Worm (Caenorhabditis elegans) whole organism, L2 larva: ENCODE data around the gene cyp-34A6.

Source experiments
- C34F6.9 ChIP-seq: fragments of 150-350 bp; optimal IDR thresholded peaks from 2 replicates; lab custom pipeline; 2014; ENCODE audit warnings: missing biosample characterization, missing genetic modification characterization
- F13H6.1 ChIP-seq: sonication (generic microtip); optimal IDR thresholded peaks from 2 replicates; lab custom pipeline; 2016; ENCODE audit warnings: missing genetic modification characterization, missing compliant biosample characterization
- R02D3.7 ChIP-seq: fragments of 150-350 bp; optimal IDR thresholded peaks from 2 replicates; lab custom pipeline; 2014; ENCODE audit warnings: missing biosample characterization, missing genetic modification characterization
- Y55F3AM.14 ChIP-seq: fragments of 200-800 bp; sonication (Bioruptor generic); optimal IDR thresholded peaks from 2 replicates; lab custom pipeline; 2018; ENCODE audit warnings: mild to moderate bottlenecking, missing genetic modification characterization, missing compliant biosample characterization
- ZK546.5 ChIP-seq: sonication (generic microtip); optimal IDR thresholded peaks from 2 replicates; lab custom pipeline; 2017; ENCODE audit warnings: missing biosample characterization, missing genetic modification characterization
- alr-1 ChIP-seq: fragments of 150-350 bp; optimal IDR thresholded peaks from 2 replicates; lab custom pipeline; 2014; ENCODE audit warnings: missing biosample characterization, missing genetic modification characterization
- aly-2 ChIP-seq: fragments of 150-350 bp; optimal IDR thresholded peaks from 2 replicates; lab custom pipeline; 2014; ENCODE audit warnings: missing biosample characterization, missing genetic modification characterization
- ama-1 ChIP-seq: fragments of 150-350 bp; optimal IDR thresholded peaks from 2 replicates; lab custom pipeline; 2018; ENCODE audit warnings: inconsistent platforms
- blmp-1 ChIP-seq: sonication (generic microtip); optimal IDR thresholded peaks from 2 replicates; lab custom pipeline; 2017; ENCODE audit warnings: missing genetic modification characterization, mild to moderate bottlenecking, missing compliant biosample characterization, antibody characterized with exemption, moderate library complexity; ENCODE audit not compliant: insufficient read depth
- ceh-16 ChIP-seq: fragments of 150-350 bp; optimal IDR thresholded peaks from 2 replicates; lab custom pipeline; 2014; ENCODE audit warnings: missing biosample characterization, missing genetic modification characterization
- ceh-82 ChIP-seq: fragments of 150-350 bp; optimal IDR thresholded peaks from 2 replicates; lab custom pipeline; 2014; ENCODE audit warnings: missing biosample characterization, missing genetic modification characterization
- dmd-4 ChIP-seq: sonication (generic microtip); optimal IDR thresholded peaks from 2 replicates; lab custom pipeline; 2017; ENCODE audit warnings: missing biosample characterization, missing genetic modification characterization
- egl-27 ChIP-seq: sonication (generic microtip); optimal IDR thresholded peaks from 3 replicates; lab custom pipeline; 2017; ENCODE audit warnings: missing biosample characterization, missing genetic modification reagents, missing genetic modification characterization
- elt-3 ChIP-seq: sonication (generic microtip); optimal IDR thresholded peaks from 2 replicates; lab custom pipeline; 2017; ENCODE audit warnings: missing biosample characterization, missing genetic modification characterization
- fos-1 ChIP-seq: fragments of 150-350 bp; optimal IDR thresholded peaks from 2 replicates; lab custom pipeline; 2014; ENCODE audit warnings: missing biosample characterization, missing genetic modification characterization
- gmeb-1 ChIP-seq: fragments of 150-350 bp; optimal IDR thresholded peaks from 2 replicates; lab custom pipeline; 2014; ENCODE audit warnings: missing biosample characterization, missing genetic modification characterization
- lin-11 ChIP-seq: fragments of 150-350 bp; sonication (generic microtip); optimal IDR thresholded peaks from 2 replicates; lab custom pipeline; 2014; ENCODE audit warnings: missing biosample characterization, missing genetic modification characterization, inconsistent platforms, mixed read lengths
- lin-13 ChIP-seq: fragments of 150-350 bp; optimal IDR thresholded peaks from 2 replicates; lab custom pipeline; 2014; ENCODE audit warnings: missing biosample characterization, missing genetic modification reagents, missing genetic modification characterization
- lin-39 ChIP-seq: fragments of 150-350 bp; optimal IDR thresholded peaks from 2 replicates; lab custom pipeline; 2014; ENCODE audit warnings: missing biosample characterization, missing genetic modification reagents, missing genetic modification characterization
- lsy-2 ChIP-seq, 2 experiments: fragments of 150-350 bp in 1 of 2; sonication (generic microtip) in 1 of 2; optimal IDR thresholded peaks; 2 replicates each; lab custom pipeline; 2014 to 2017; ENCODE audit warnings: missing biosample characterization in 2 of 2, missing genetic modification characterization in 2 of 2
- mab-5 ChIP-seq: fragments of 150-350 bp; optimal IDR thresholded peaks from 2 replicates; lab custom pipeline; 2014; ENCODE audit warnings: missing biosample characterization, missing genetic modification characterization
- mbf-1 ChIP-seq: sonication (generic microtip); optimal IDR thresholded peaks from 2 replicates; lab custom pipeline; 2017; ENCODE audit warnings: missing biosample characterization, missing genetic modification characterization
- mdl-1 ChIP-seq, 2 experiments: fragments of 150-350 bp in 1 of 2; sonication (generic microtip) in 1 of 2; optimal IDR thresholded peaks; 2 replicates each; lab custom pipeline; 2017; ENCODE audit warnings: missing biosample characterization in 2 of 2, missing genetic modification characterization in 2 of 2
- nhr-12 ChIP-seq: fragments of 150-350 bp; optimal IDR thresholded peaks from 2 replicates; lab custom pipeline; 2014; ENCODE audit warnings: missing biosample characterization, missing genetic modification characterization
- nhr-129 ChIP-seq: fragments of 150-350 bp; optimal IDR thresholded peaks from 2 replicates; lab custom pipeline; 2014; ENCODE audit warnings: missing biosample characterization, missing genetic modification characterization
- nhr-23 ChIP-seq: fragments of 150-350 bp; optimal IDR thresholded peaks from 2 replicates; lab custom pipeline; 2014; ENCODE audit warnings: missing biosample characterization, missing genetic modification reagents, missing genetic modification characterization
- nhr-237 ChIP-seq: fragments of 150-350 bp; optimal IDR thresholded peaks from 2 replicates; lab custom pipeline; 2014; ENCODE audit warnings: missing biosample characterization, missing genetic modification characterization
- nhr-25 ChIP-seq: fragments of 150-350 bp; sonication (generic microtip); optimal IDR thresholded peaks from 3 replicates; lab custom pipeline; 2014; ENCODE audit warnings: missing biosample characterization, missing genetic modification characterization
- nhr-6 ChIP-seq: fragments of 150-350 bp; optimal IDR thresholded peaks from 2 replicates; lab custom pipeline; 2014; ENCODE audit warnings: missing biosample characterization, missing genetic modification characterization
- nhr-77 ChIP-seq: fragments of 150-350 bp; optimal IDR thresholded peaks from 2 replicates; lab custom pipeline; 2014; ENCODE audit warnings: missing biosample characterization, missing genetic modification characterization
- sem-4 ChIP-seq: fragments of 150-350 bp; optimal IDR thresholded peaks from 2 replicates; lab custom pipeline; 2014; ENCODE audit warnings: missing biosample characterization, missing genetic modification reagents, missing genetic modification characterization
- skn-1 ChIP-seq: sonication (generic microtip); optimal IDR thresholded peaks from 2 replicates; lab custom pipeline; 2017; ENCODE audit warnings: missing biosample characterization, missing genetic modification characterization
- sma-3 ChIP-seq: sonication (generic microtip); optimal IDR thresholded peaks from 2 replicates; lab custom pipeline; 2016; ENCODE audit warnings: missing genetic modification reagents, missing genetic modification characterization, missing compliant biosample characterization
- sma-9 ChIP-seq, 2 experiments: fragments of 150-350 bp in 1 of 2; sonication (generic microtip) in 1 of 2; optimal IDR thresholded peaks; 2 replicates each; lab custom pipeline; 2014 to 2016; ENCODE audit warnings: missing genetic modification characterization in 2 of 2, mild to moderate bottlenecking in 1 of 2, missing biosample characterization in 1 of 2, missing compliant biosample characterization in 1 of 2, missing genetic modification reagents in 1 of 2, moderate library complexity in 1 of 2
- snpc-4 ChIP-seq: fragments of 150-350 bp; optimal IDR thresholded peaks from 2 replicates; lab custom pipeline; 2014; ENCODE audit warnings: missing biosample characterization, missing genetic modification characterization
- unc-39 ChIP-seq: fragments of 150-350 bp; optimal IDR thresholded peaks from 2 replicates; lab custom pipeline; 2014; ENCODE audit warnings: missing biosample characterization, missing genetic modification characterization
- unc-62 ChIP-seq: fragments of 150-350 bp; optimal IDR thresholded peaks from 2 replicates; lab custom pipeline; 2014; ENCODE audit warnings: missing biosample characterization, missing genetic modification reagents, missing genetic modification characterization
- zag-1 ChIP-seq: fragments of 150-350 bp; optimal IDR thresholded peaks from 2 replicates; lab custom pipeline; 2014; ENCODE audit warnings: missing biosample characterization, missing genetic modification characterization
- ztf-1 ChIP-seq: fragments of 200-800 bp; sonication (Bioruptor generic); conservative IDR thresholded peaks from 2 replicates; pipeline ENCODE4 v1.3.6; 2022; ENCODE audit warnings: missing genetic modification characterization, missing compliant biosample characterization
- ztf-4 ChIP-seq: fragments of 150-350 bp; optimal IDR thresholded peaks from 2 replicates; lab custom pipeline; 2014; ENCODE audit warnings: missing biosample characterization, missing genetic modification characterization

cyp-34A6 gene

ce11 chrV:3927522-3927921 is 33.6 kb downstream of the cyp-34A6 start:
- no peak for TF ChIP-seq unc-39
- no peak for TF ChIP-seq ceh-82 (tag; lab: Kevin White, UChicago)
- no peak for TF ChIP-seq lin-11
- no peak for TF ChIP-seq elt-3 (tag; lab: Kevin White, UChicago)
- TF ChIP-seq egl-27 (tag; lab: Kevin White, UChicago), result no peak
- TF ChIP-seq snpc-4 (tag; lab: Kevin White, UChicago), result no peak
- no peak for TF ChIP-seq zag-1 (tag; lab: Kevin White, UChicago)
- no peak for TF ChIP-seq mab-5
- TF ChIP-seq nhr-12 (tag; lab: Kevin White, UChicago), result no peak
- no peak for TF ChIP-seq blmp-1 (tag; lab: Kevin White, UChicago)
- no peak for TF ChIP-seq mdl-1 (tag; optimal IDR thresholded peaks at IDR 0.05; lab: Kevin White, UChicago)
- no peak for TF ChIP-seq lsy-2 (tag; optimal IDR thresholded peaks at IDR 0.05; lab: Kevin White, UChicago)
- no peak for TF ChIP-seq nhr-6
- TF ChIP-seq nhr-237 (tag; lab: Kevin White, UChicago), result no peak
- TF ChIP-seq mbf-1 (tag; lab: Kevin White, UChicago), result no peak
- TF ChIP-seq nhr-129 (tag; lab: Kevin White, UChicago), result no peak

ce11 chrV:3922547-3922946 is 38.6 kb downstream of the cyp-34A6 start:
- TF ChIP-seq lsy-2 (tag; optimal IDR thresholded peaks at IDR 0.05; lab: Kevin White, UChicago) (no peak), sma-9 (GFP tag; optimal IDR thresholded peaks at IDR 0.05; lab: Kevin White, UChicago) (no peak), sma-9 (tag; optimal IDR thresholded peaks at IDR 0.05; lab: Kevin White, UChicago) (no peak), gmeb-1 (tag; lab: Kevin White, UChicago) (no peak), alr-1 (tag; lab: Kevin White, UChicago) (no peak), mdl-1 (tag; optimal IDR thresholded peaks at IDR 0.05; lab: Kevin White, UChicago) (no peak), blmp-1 (tag; lab: Kevin White, UChicago) (no peak), nhr-25 (tag; lab: Kevin White, UChicago) (no peak), nhr-6 (no peak), ama-1 (lab: Kevin White, UChicago) (no peak), lin-11 (no peak), egl-27 (tag; lab: Kevin White, UChicago) (no peak), skn-1 (tag; lab: Kevin White, UChicago) (no peak), F13H6.1 (tag; lab: Kevin White, UChicago) (no peak), nhr-23 (tag; lab: Kevin White, UChicago) (no peak), C34F6.9 (no peak)

- TF ChIP-seq elt-3 (tag; lab: Kevin White, UChicago) (no peak), nhr-77 (tag; lab: Kevin White, UChicago) (no peak), sem-4 (no peak), sma-3 (GFP tag; lab: Kevin White, UChicago) (no peak), lsy-2 (tag; optimal IDR thresholded peaks at IDR 0.05; lab: Kevin White, UChicago) (no peak), fos-1 (tag; lab: Kevin White, UChicago) (no peak), ztf-1 (GFP tag; lab: Robert Waterston, UW) (no peak), lin-11 (no peak), gmeb-1 (tag; lab: Kevin White, UChicago) (no peak), ceh-16 (tag; lab: Kevin White, UChicago) (no peak), aly-2 (no peak), lin-39 (tag; lab: Kevin White, UChicago) (no peak), unc-62 (GFP tag; lab: Kevin White, UChicago) (no peak)
- TF ChIP-seq, all 48 proteins: peak for 0
Observed at ce11 chrV:3921635-3922034, 39.5 kb downstream of the cyp-34A6 start, which contains the start of gene srx-65. TSS of gene srx-65 (plus strand) at chrV:3921935.

ce11 chrV:3919289-3919688 is 41.8 kb downstream of the cyp-34A6 start, which contains the start of gene srx-66:
TSS of gene srx-66 (plus strand) at chrV:3919589.
- TF ChIP-seq ceh-16 (tag; lab: Kevin White, UChicago), result no peak
- no peak for TF ChIP-seq mab-5
- TF ChIP-seq gmeb-1 (tag; lab: Kevin White, UChicago), result no peak
- TF ChIP-seq, all 48 proteins: peak for 0

- TF ChIP-seq ceh-16 (tag; lab: Kevin White, UChicago), result no peak
- TF ChIP-seq ama-1 (lab: Kevin White, UChicago), result no peak
- no peak for TF ChIP-seq ztf-4 (tag; lab: Kevin White, UChicago)
- TF ChIP-seq lin-13 (GFP tag; lab: Kevin White, UChicago), result no peak
- no peak for TF ChIP-seq unc-62 (GFP tag; lab: Kevin White, UChicago)
- no peak for TF ChIP-seq skn-1 (tag; lab: Kevin White, UChicago)
- TF ChIP-seq mbf-1 (tag; lab: Kevin White, UChicago), result no peak
- TF ChIP-seq nhr-12 (tag; lab: Kevin White, UChicago), result no peak
- no peak for TF ChIP-seq lin-11
- TF ChIP-seq nhr-23 (tag; lab: Kevin White, UChicago), result no peak
- no peak for TF ChIP-seq nhr-77 (tag; lab: Kevin White, UChicago)
- TF ChIP-seq dmd-4 (tag; lab: Kevin White, UChicago), result no peak
- TF ChIP-seq sem-4, result no peak
- no peak for TF ChIP-seq Y55F3AM.14 (GFP tag; lab: Kevin White, UChicago)
- TF ChIP-seq C34F6.9, result no peak
- no peak for TF ChIP-seq R02D3.7 (tag; lab: Kevin White, UChicago)
- TF ChIP-seq ZK546.5 (tag; lab: Kevin White, UChicago), result no peak
- TF ChIP-seq mdl-1 (tag; optimal IDR thresholded peaks at IDR 0.05; lab: Kevin White, UChicago), result no peak
- no peak for TF ChIP-seq nhr-6
- TF ChIP-seq blmp-1 (tag; lab: Kevin White, UChicago), result no peak
Observed at ce11 chrV:3916480-3916879, 44.7 kb downstream of the cyp-34A6 start, which contains the start of gene srx-67. TSS of gene srx-67 (plus strand) at chrV:3916780.
